Worm (Caenorhabditis elegans) whole organism, L3 larva: ENCODE measurements around the gene Y62H9A.9.

Source experiments
- R02D3.7 ChIP-seq: fragments of 150-350 bp; optimal IDR thresholded peaks from 2 replicates; lab custom pipeline; 2014; ENCODE audit warnings: missing biosample characterization, missing genetic modification characterization
- aly-2 ChIP-seq: fragments of 150-350 bp; optimal IDR thresholded peaks from 2 replicates; lab custom pipeline; 2014; ENCODE audit warnings: missing biosample characterization, missing genetic modification characterization
- ama-1 ChIP-seq: fragments of 150-350 bp; optimal IDR thresholded peaks from 2 replicates; lab custom pipeline; 2018
- ceh-82 ChIP-seq: fragments of 150-350 bp; optimal IDR thresholded peaks from 2 replicates; lab custom pipeline; 2014; ENCODE audit warnings: missing biosample characterization, missing genetic modification characterization
- ceh-9 ChIP-seq: sonication (generic microtip); optimal IDR thresholded peaks from 2 replicates; lab custom pipeline; 2018; ENCODE audit warnings: missing biosample characterization, missing genetic modification characterization
- egl-5 ChIP-seq: fragments of 150-350 bp; optimal IDR thresholded peaks from 2 replicates; lab custom pipeline; 2017; ENCODE audit warnings: missing biosample characterization, missing genetic modification reagents, missing genetic modification characterization, inconsistent platforms
- elt-1 ChIP-seq: fragments of 150-350 bp; optimal IDR thresholded peaks from 2 replicates; lab custom pipeline; 2014; ENCODE audit warnings: missing biosample characterization, missing genetic modification characterization
- elt-2 ChIP-seq: sonication (generic microtip); optimal IDR thresholded peaks from 2 replicates; lab custom pipeline; 2016; ENCODE audit warnings: missing genetic modification reagents, mild to moderate bottlenecking, missing genetic modification characterization, missing compliant biosample characterization
- eor-1 ChIP-seq, 2 experiments: fragments of 150-350 bp; optimal IDR thresholded peaks; 2 replicates each; lab custom pipeline; 2014 to 2018; ENCODE audit warnings: missing biosample characterization in 2 of 2, missing genetic modification characterization in 2 of 2
- fkh-10 ChIP-seq: sonication (generic microtip); optimal IDR thresholded peaks from 2 replicates; lab custom pipeline; 2017; ENCODE audit warnings: missing biosample characterization, missing genetic modification reagents, missing genetic modification characterization
- fos-1 ChIP-seq: fragments of 150-350 bp; optimal IDR thresholded peaks from 2 replicates; lab custom pipeline; 2014; ENCODE audit warnings: missing biosample characterization, missing genetic modification characterization
- hmg-11 ChIP-seq: sonication (generic microtip); optimal IDR thresholded peaks from 2 replicates; lab custom pipeline; 2016; ENCODE audit warnings: missing genetic modification characterization, missing compliant biosample characterization
- lin-15B ChIP-seq: fragments of 150-350 bp; optimal IDR thresholded peaks from 2 replicates; lab custom pipeline; 2014; ENCODE audit warnings: missing biosample characterization, missing genetic modification characterization
- lin-39 ChIP-seq: fragments of 150-350 bp; optimal IDR thresholded peaks from 2 replicates; lab custom pipeline; 2018; ENCODE audit warnings: missing biosample characterization, missing genetic modification reagents, missing genetic modification characterization
- lsy-12 ChIP-seq: sonication (generic microtip); optimal IDR thresholded peaks from 2 replicates; lab custom pipeline; 2016; ENCODE audit warnings: mild to moderate bottlenecking, missing genetic modification characterization, missing compliant biosample characterization
- mdl-1 ChIP-seq: fragments of 150-350 bp; optimal IDR thresholded peaks from 2 replicates; lab custom pipeline; 2014; ENCODE audit warnings: missing biosample characterization, missing genetic modification characterization
- nfya-1 ChIP-seq: sonication (generic microtip); optimal IDR thresholded peaks from 2 replicates; lab custom pipeline; 2017; ENCODE audit warnings: missing genetic modification characterization, mild to moderate bottlenecking, missing compliant biosample characterization, antibody characterized with exemption, moderate library complexity; ENCODE audit not compliant: insufficient read depth
- nhr-12 ChIP-seq: fragments of 150-350 bp; optimal IDR thresholded peaks from 2 replicates; lab custom pipeline; 2014; ENCODE audit warnings: missing biosample characterization, missing genetic modification characterization
- nhr-23 ChIP-seq: fragments of 150-350 bp; optimal IDR thresholded peaks from 2 replicates; lab custom pipeline; 2014; ENCODE audit warnings: missing biosample characterization, missing genetic modification reagents, missing genetic modification characterization
- nhr-25 ChIP-seq: sonication (generic microtip); optimal IDR thresholded peaks from 2 replicates; lab custom pipeline; 2017; ENCODE audit warnings: missing biosample characterization, missing genetic modification characterization
- nhr-43 ChIP-seq: sonication (generic microtip); optimal IDR thresholded peaks from 2 replicates; lab custom pipeline; 2016; ENCODE audit warnings: mild to moderate bottlenecking, missing genetic modification characterization, missing compliant biosample characterization; ENCODE audit not compliant: poor library complexity, severe bottlenecking
- nhr-67 ChIP-seq: fragments of 150-350 bp; optimal IDR thresholded peaks from 2 replicates; lab custom pipeline; 2014; ENCODE audit warnings: missing biosample characterization, missing genetic modification characterization
- nhr-76 ChIP-seq: fragments of 150-350 bp; sonication (generic microtip); optimal IDR thresholded peaks from 5 replicates; lab custom pipeline; 2014; ENCODE audit warnings: missing biosample characterization, missing genetic modification characterization
- nhr-77 ChIP-seq: fragments of 150-350 bp; optimal IDR thresholded peaks from 2 replicates; lab custom pipeline; 2014; ENCODE audit warnings: missing biosample characterization, missing genetic modification characterization
- pha-4 ChIP-seq: fragments of 150-350 bp; optimal IDR thresholded peaks from 2 replicates; lab custom pipeline; 2014; ENCODE audit warnings: missing biosample characterization, missing genetic modification reagents, missing genetic modification characterization
- pqm-1 ChIP-seq: fragments of 150-350 bp; optimal IDR thresholded peaks from 2 replicates; lab custom pipeline; 2017; ENCODE audit warnings: missing biosample characterization, missing genetic modification characterization, inconsistent platforms
- sea-2 ChIP-seq: fragments of 150-350 bp; sonication (generic microtip); optimal IDR thresholded peaks from 4 replicates; lab custom pipeline; 2014; ENCODE audit warnings: missing biosample characterization, missing genetic modification reagents, missing genetic modification characterization
- skn-1 ChIP-seq: fragments of 150-350 bp; optimal IDR thresholded peaks from 2 replicates; lab custom pipeline; 2014; ENCODE audit warnings: missing biosample characterization, missing genetic modification characterization
- tbx-2 ChIP-seq: sonication (generic microtip); optimal IDR thresholded peaks from 2 replicates; lab custom pipeline; 2016; ENCODE audit warnings: mild to moderate bottlenecking, missing genetic modification characterization, missing compliant biosample characterization
- unc-39 ChIP-seq: sonication (generic microtip); optimal IDR thresholded peaks from 4 replicates; lab custom pipeline; 2017; ENCODE audit warnings: missing biosample characterization, missing genetic modification characterization
- unc-62 ChIP-seq: fragments of 150-350 bp; sonication (generic microtip); optimal IDR thresholded peaks from 4 replicates; lab custom pipeline; 2014; ENCODE audit warnings: missing biosample characterization, missing genetic modification reagents, missing genetic modification characterization
- zag-1 ChIP-seq: fragments of 150-350 bp; optimal IDR thresholded peaks from 2 replicates; lab custom pipeline; 2014; ENCODE audit warnings: missing biosample characterization, missing genetic modification characterization
- ztf-11 ChIP-seq: fragments of 150-350 bp; optimal IDR thresholded peaks from 2 replicates; lab custom pipeline; 2014; ENCODE audit warnings: missing biosample characterization, missing genetic modification characterization
- ztf-4 ChIP-seq: fragments of 150-350 bp; optimal IDR thresholded peaks from 2 replicates; lab custom pipeline; 2014; ENCODE audit warnings: missing biosample characterization, missing genetic modification characterization

Y62H9A.9 gene

ce11 chrX:11917994-11918393, 20.1 kb upstream of the Y62H9A.9 start, which contains the start of gene Y62H9A.16:
Gene Y62H9A.16 (plus strand): TSS chrX:11918294.
- TF ChIP-seq egl-5 (tag; lab: Kevin White, UChicago) = no peak
- no peak for TF ChIP-seq lsy-12 (tag; lab: Kevin White, UChicago)
- TF ChIP-seq nhr-77 (tag; lab: Kevin White, UChicago) = no peak
- TF ChIP-seq nhr-43 (tag; lab: Kevin White, UChicago) = no peak
- no peak for TF ChIP-seq R02D3.7 (tag; lab: Kevin White, UChicago)
- no peak for TF ChIP-seq ceh-9
- no peak for TF ChIP-seq nhr-67 (tag; lab: Kevin White, UChicago)
- TF ChIP-seq lin-15B (tag; lab: Kevin White, UChicago) = no peak
- no peak for TF ChIP-seq ztf-4 (tag; lab: Kevin White, UChicago)
- TF ChIP-seq skn-1 (tag; lab: Kevin White, UChicago) = no peak
- TF ChIP-seq nhr-76 (tag; lab: Kevin White, UChicago) = no peak
- TF ChIP-seq fos-1 (tag; lab: Kevin White, UChicago) = no peak
- TF ChIP-seq ztf-11 (tag; lab: Kevin White, UChicago) = no peak
- TF ChIP-seq unc-39 (tag; lab: Kevin White, UChicago) = no peak

- TF ChIP-seq eor-1 (tag; optimal IDR thresholded peaks at IDR 0.05; lab: Kevin White, UChicago) (no peak), hmg-11 (tag; lab: Kevin White, UChicago) (no peak), aly-2 (tag; lab: Kevin White, UChicago) (no peak), nfya-1 (no peak), unc-39 (tag; lab: Kevin White, UChicago) (no peak), skn-1 (tag; lab: Kevin White, UChicago) (no peak), mdl-1 (tag; lab: Kevin White, UChicago) (no peak), zag-1 (tag; lab: Kevin White, UChicago) (no peak), fkh-10 (GFP tag; lab: Kevin White, UChicago) (no peak), nhr-77 (tag; lab: Kevin White, UChicago) (no peak), unc-62 (GFP tag; lab: Kevin White, UChicago) (no peak), nhr-12 (tag; lab: Kevin White, UChicago) (no peak), sea-2 (GFP tag; lab: Kevin White, UChicago) (no peak), ztf-4 (tag; lab: Kevin White, UChicago) (no peak), nhr-76 (tag; lab: Kevin White, UChicago) (no peak), lin-15B (tag; lab: Kevin White, UChicago) (no peak), egl-5 (tag; lab: Kevin White, UChicago) (no peak)
Measured at ce11 chrX:11916705-11917104, 18.8 kb upstream of the Y62H9A.9 start, which contains the start of gene Y62H9A.13. Gene Y62H9A.13 (plus strand): TSS chrX:11917005.

ce11 chrX:11913824-11914223, 15.9 kb upstream of the Y62H9A.9 start, which contains the start of gene Y62H9A.12:
Gene Y62H9A.12 (plus strand): TSS chrX:11914124.
- no peak for TF ChIP-seq unc-62 (GFP tag; lab: Kevin White, UChicago)
- TF ChIP-seq nhr-77 (tag; lab: Kevin White, UChicago) = no peak
- no peak for TF ChIP-seq lin-39 (tag; lab: Kevin White, UChicago)
- TF ChIP-seq nhr-23 = no peak
- TF ChIP-seq nhr-67 (tag; lab: Kevin White, UChicago) = no peak
- no peak for TF ChIP-seq ceh-82 (tag; lab: Kevin White, UChicago)
- TF ChIP-seq tbx-2 = no peak
- no peak for TF ChIP-seq nhr-25 (tag; lab: Kevin White, UChicago)
- TF ChIP-seq mdl-1 (tag; lab: Kevin White, UChicago) = no peak

ce11 chrX:11910046-11910445, 12.1 kb upstream of the Y62H9A.9 start, which contains the start of gene Y62H9A.15:
Gene Y62H9A.15 (minus strand): TSS chrX:11910145.
- no peak for TF ChIP-seq skn-1 (tag; lab: Kevin White, UChicago)
- peak; percentile 73 for TF ChIP-seq elt-2 (tag; lab: Kevin White, UChicago)

- no peak for TF ChIP-seq ceh-9
- TF ChIP-seq elt-2 (tag; lab: Kevin White, UChicago) = peak; percentile 89
- no peak for TF ChIP-seq elt-1
- no peak for TF ChIP-seq R02D3.7 (tag; lab: Kevin White, UChicago)
- TF ChIP-seq hmg-11 (tag; lab: Kevin White, UChicago) = no peak
- no peak for TF ChIP-seq lsy-12 (tag; lab: Kevin White, UChicago)
- TF ChIP-seq pqm-1 (tag; lab: Kevin White, UChicago) = peak; percentile 80
- TF ChIP-seq mdl-1 (tag; lab: Kevin White, UChicago) = no peak
- TF ChIP-seq skn-1 (tag; lab: Kevin White, UChicago) = peak; percentile 7
- TF ChIP-seq ama-1 (lab: Kevin White, UChicago) = no peak
- no peak for TF ChIP-seq nhr-67 (tag; lab: Kevin White, UChicago)
- no peak for TF ChIP-seq lin-39 (tag; lab: Kevin White, UChicago)
- TF ChIP-seq nhr-76 (tag; lab: Kevin White, UChicago) = no peak
- TF ChIP-seq unc-39 (tag; lab: Kevin White, UChicago) = no peak
- peak; percentile 37 for TF ChIP-seq pha-4 (tag; lab: Kevin White, UChicago)
- TF ChIP-seq aly-2 (tag; lab: Kevin White, UChicago) = no peak
Measured at ce11 chrX:11909168-11909567, 11.2 kb upstream of the Y62H9A.9 start.
